Worm (Caenorhabditis elegans) whole organism, L2 larva: ENCODE measurements around the gene C05D11.8.
A peak's percentile ranks its signal among the peaks of the same experiment; 100 is the strongest.

Experiments used
- C34F6.9 ChIP-seq: fragments of 150-350 bp; optimal IDR thresholded peaks from 2 replicates; lab custom pipeline; 2014; ENCODE audit warnings: missing biosample characterization, missing genetic modification characterization
- F13H6.1 ChIP-seq: sonication (generic microtip); optimal IDR thresholded peaks from 2 replicates; lab custom pipeline; 2016; ENCODE audit warnings: missing genetic modification characterization, missing compliant biosample characterization
- R02D3.7 ChIP-seq: fragments of 150-350 bp; optimal IDR thresholded peaks from 2 replicates; lab custom pipeline; 2014; ENCODE audit warnings: missing biosample characterization, missing genetic modification characterization
- Y55F3AM.14 ChIP-seq: fragments of 200-800 bp; sonication (Bioruptor generic); optimal IDR thresholded peaks from 2 replicates; lab custom pipeline; 2018; ENCODE audit warnings: mild to moderate bottlenecking, missing genetic modification characterization, missing compliant biosample characterization
- ZK546.5 ChIP-seq: sonication (generic microtip); optimal IDR thresholded peaks from 2 replicates; lab custom pipeline; 2017; ENCODE audit warnings: missing biosample characterization, missing genetic modification characterization
- alr-1 ChIP-seq: fragments of 150-350 bp; optimal IDR thresholded peaks from 2 replicates; lab custom pipeline; 2014; ENCODE audit warnings: missing biosample characterization, missing genetic modification characterization
- aly-2 ChIP-seq: fragments of 150-350 bp; optimal IDR thresholded peaks from 2 replicates; lab custom pipeline; 2014; ENCODE audit warnings: missing biosample characterization, missing genetic modification characterization
- ama-1 ChIP-seq: fragments of 150-350 bp; optimal IDR thresholded peaks from 2 replicates; lab custom pipeline; 2018; ENCODE audit warnings: inconsistent platforms
- blmp-1 ChIP-seq: sonication (generic microtip); optimal IDR thresholded peaks from 2 replicates; lab custom pipeline; 2017; ENCODE audit warnings: missing genetic modification characterization, mild to moderate bottlenecking, missing compliant biosample characterization, antibody characterized with exemption, moderate library complexity; ENCODE audit not compliant: insufficient read depth
- ceh-16 ChIP-seq: fragments of 150-350 bp; optimal IDR thresholded peaks from 2 replicates; lab custom pipeline; 2014; ENCODE audit warnings: missing biosample characterization, missing genetic modification characterization
- ceh-82 ChIP-seq: fragments of 150-350 bp; optimal IDR thresholded peaks from 2 replicates; lab custom pipeline; 2014; ENCODE audit warnings: missing biosample characterization, missing genetic modification characterization
- crh-2 ChIP-seq: sonication (generic microtip); optimal IDR thresholded peaks from 2 replicates; lab custom pipeline; 2017; ENCODE audit warnings: missing biosample characterization, missing genetic modification characterization
- dmd-4 ChIP-seq: sonication (generic microtip); optimal IDR thresholded peaks from 2 replicates; lab custom pipeline; 2017; ENCODE audit warnings: missing biosample characterization, missing genetic modification characterization
- egl-27 ChIP-seq: sonication (generic microtip); optimal IDR thresholded peaks from 3 replicates; lab custom pipeline; 2017; ENCODE audit warnings: missing biosample characterization, missing genetic modification reagents, missing genetic modification characterization
- elt-1 ChIP-seq: fragments of 150-350 bp; optimal IDR thresholded peaks from 2 replicates; lab custom pipeline; 2014; ENCODE audit warnings: missing biosample characterization, missing genetic modification characterization
- elt-3 ChIP-seq: sonication (generic microtip); optimal IDR thresholded peaks from 2 replicates; lab custom pipeline; 2017; ENCODE audit warnings: missing biosample characterization, missing genetic modification characterization
- fos-1 ChIP-seq: fragments of 150-350 bp; optimal IDR thresholded peaks from 2 replicates; lab custom pipeline; 2014; ENCODE audit warnings: missing biosample characterization, missing genetic modification characterization
- gmeb-1 ChIP-seq: fragments of 150-350 bp; optimal IDR thresholded peaks from 2 replicates; lab custom pipeline; 2014; ENCODE audit warnings: missing biosample characterization, missing genetic modification characterization
- lin-11 ChIP-seq: fragments of 150-350 bp; sonication (generic microtip); optimal IDR thresholded peaks from 2 replicates; lab custom pipeline; 2014; ENCODE audit warnings: missing biosample characterization, missing genetic modification characterization, inconsistent platforms, mixed read lengths
- lin-13 ChIP-seq: fragments of 150-350 bp; optimal IDR thresholded peaks from 2 replicates; lab custom pipeline; 2014; ENCODE audit warnings: missing biosample characterization, missing genetic modification reagents, missing genetic modification characterization
- lin-39 ChIP-seq: fragments of 150-350 bp; optimal IDR thresholded peaks from 2 replicates; lab custom pipeline; 2014; ENCODE audit warnings: missing biosample characterization, missing genetic modification reagents, missing genetic modification characterization
- lsy-2 ChIP-seq, 2 experiments: fragments of 150-350 bp in 1 of 2; sonication (generic microtip) in 1 of 2; optimal IDR thresholded peaks; 2 replicates each; lab custom pipeline; 2014 to 2017; ENCODE audit warnings: missing biosample characterization in 2 of 2, missing genetic modification characterization in 2 of 2
- mab-5 ChIP-seq: fragments of 150-350 bp; optimal IDR thresholded peaks from 2 replicates; lab custom pipeline; 2014; ENCODE audit warnings: missing biosample characterization, missing genetic modification characterization
- mbf-1 ChIP-seq: sonication (generic microtip); optimal IDR thresholded peaks from 2 replicates; lab custom pipeline; 2017; ENCODE audit warnings: missing biosample characterization, missing genetic modification characterization
- mdl-1 ChIP-seq, 2 experiments: fragments of 150-350 bp in 1 of 2; sonication (generic microtip) in 1 of 2; optimal IDR thresholded peaks; 2 replicates each; lab custom pipeline; 2017; ENCODE audit warnings: missing biosample characterization in 2 of 2, missing genetic modification characterization in 2 of 2
- nhr-10 ChIP-seq: sonication (generic microtip); optimal IDR thresholded peaks from 2 replicates; lab custom pipeline; 2017; ENCODE audit warnings: missing biosample characterization, missing genetic modification characterization
- nhr-11 ChIP-seq: fragments of 150-350 bp; optimal IDR thresholded peaks from 2 replicates; lab custom pipeline; 2014; ENCODE audit warnings: missing biosample characterization, missing genetic modification characterization
- nhr-12 ChIP-seq: fragments of 150-350 bp; optimal IDR thresholded peaks from 2 replicates; lab custom pipeline; 2014; ENCODE audit warnings: missing biosample characterization, missing genetic modification characterization
- nhr-129 ChIP-seq: fragments of 150-350 bp; optimal IDR thresholded peaks from 2 replicates; lab custom pipeline; 2014; ENCODE audit warnings: missing biosample characterization, missing genetic modification characterization
- nhr-21 ChIP-seq: fragments of 150-350 bp; optimal IDR thresholded peaks from 2 replicates; lab custom pipeline; 2014; ENCODE audit warnings: missing biosample characterization, missing genetic modification characterization
- nhr-23 ChIP-seq: fragments of 150-350 bp; optimal IDR thresholded peaks from 2 replicates; lab custom pipeline; 2014; ENCODE audit warnings: missing biosample characterization, missing genetic modification reagents, missing genetic modification characterization
- nhr-237 ChIP-seq: fragments of 150-350 bp; optimal IDR thresholded peaks from 2 replicates; lab custom pipeline; 2014; ENCODE audit warnings: missing biosample characterization, missing genetic modification characterization
- nhr-25 ChIP-seq: fragments of 150-350 bp; sonication (generic microtip); optimal IDR thresholded peaks from 3 replicates; lab custom pipeline; 2014; ENCODE audit warnings: missing biosample characterization, missing genetic modification characterization
- nhr-6 ChIP-seq: fragments of 150-350 bp; optimal IDR thresholded peaks from 2 replicates; lab custom pipeline; 2014; ENCODE audit warnings: missing biosample characterization, missing genetic modification characterization
- nhr-77 ChIP-seq: fragments of 150-350 bp; optimal IDR thresholded peaks from 2 replicates; lab custom pipeline; 2014; ENCODE audit warnings: missing biosample characterization, missing genetic modification characterization
- peb-1 ChIP-seq: fragments of 150-350 bp; optimal IDR thresholded peaks from 2 replicates; lab custom pipeline; 2014; ENCODE audit warnings: missing biosample characterization, missing genetic modification characterization
- sem-4 ChIP-seq: fragments of 150-350 bp; optimal IDR thresholded peaks from 2 replicates; lab custom pipeline; 2014; ENCODE audit warnings: missing biosample characterization, missing genetic modification reagents, missing genetic modification characterization
- skn-1 ChIP-seq: sonication (generic microtip); optimal IDR thresholded peaks from 2 replicates; lab custom pipeline; 2017; ENCODE audit warnings: missing biosample characterization, missing genetic modification characterization
- sma-3 ChIP-seq: sonication (generic microtip); optimal IDR thresholded peaks from 2 replicates; lab custom pipeline; 2016; ENCODE audit warnings: missing genetic modification reagents, missing genetic modification characterization, missing compliant biosample characterization
- sma-9 ChIP-seq, 2 experiments: fragments of 150-350 bp in 1 of 2; sonication (generic microtip) in 1 of 2; optimal IDR thresholded peaks; 2 replicates each; lab custom pipeline; 2014 to 2016; ENCODE audit warnings: missing genetic modification characterization in 2 of 2, mild to moderate bottlenecking in 1 of 2, missing biosample characterization in 1 of 2, missing compliant biosample characterization in 1 of 2, missing genetic modification reagents in 1 of 2, moderate library complexity in 1 of 2
- snpc-4 ChIP-seq: fragments of 150-350 bp; optimal IDR thresholded peaks from 2 replicates; lab custom pipeline; 2014; ENCODE audit warnings: missing biosample characterization, missing genetic modification characterization
- unc-39 ChIP-seq: fragments of 150-350 bp; optimal IDR thresholded peaks from 2 replicates; lab custom pipeline; 2014; ENCODE audit warnings: missing biosample characterization, missing genetic modification characterization
- unc-55 ChIP-seq: fragments of 150-350 bp; sonication (generic microtip); optimal IDR thresholded peaks from 3 replicates; lab custom pipeline; 2014; ENCODE audit warnings: missing biosample characterization, missing genetic modification reagents, missing genetic modification characterization
- unc-62 ChIP-seq: fragments of 150-350 bp; optimal IDR thresholded peaks from 2 replicates; lab custom pipeline; 2014; ENCODE audit warnings: missing biosample characterization, missing genetic modification reagents, missing genetic modification characterization
- zag-1 ChIP-seq: fragments of 150-350 bp; optimal IDR thresholded peaks from 2 replicates; lab custom pipeline; 2014; ENCODE audit warnings: missing biosample characterization, missing genetic modification characterization
- ztf-1 ChIP-seq: fragments of 200-800 bp; sonication (Bioruptor generic); conservative IDR thresholded peaks from 2 replicates; pipeline ENCODE4 v1.3.6; 2022; ENCODE audit warnings: missing genetic modification characterization, missing compliant biosample characterization
- ztf-11 ChIP-seq: sonication (generic microtip); optimal IDR thresholded peaks from 2 replicates; lab custom pipeline; 2017; ENCODE audit warnings: missing biosample characterization, missing genetic modification characterization
- ztf-4 ChIP-seq: fragments of 150-350 bp; optimal IDR thresholded peaks from 2 replicates; lab custom pipeline; 2014; ENCODE audit warnings: missing biosample characterization, missing genetic modification characterization

Gene C05D11.8

DNA sequence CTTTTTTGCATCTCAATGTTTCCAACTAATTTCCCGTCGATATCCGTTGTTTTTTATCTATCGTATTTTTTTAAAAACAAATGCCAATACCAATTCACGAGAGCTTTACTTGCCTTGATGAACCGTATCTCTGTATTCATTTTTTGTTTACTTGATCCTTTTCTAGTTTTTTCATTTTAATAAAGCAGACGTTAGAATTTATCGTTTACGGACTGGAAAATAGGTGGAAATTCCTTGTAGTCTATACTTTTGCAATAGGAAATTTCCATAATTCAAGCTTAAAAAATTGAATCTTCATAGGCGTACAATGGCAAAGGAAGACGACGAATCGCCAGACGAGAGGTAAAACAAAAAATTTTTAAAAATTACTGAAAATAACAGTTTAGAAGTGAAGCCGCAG is 32.7 kb upstream of the C05D11.8 start, which contains the start of gene algn-1:
Gene algn-1, plus strand, starts transcription at position 301 of the 400 bp plus-strand sequence.
- TF ChIP-seq R02D3.7 (tag; lab: Kevin White, UChicago) (no peak), ceh-82 (tag; lab: Kevin White, UChicago) (no peak), lin-13 (no peak), nhr-23 (tag; lab: Kevin White, UChicago) (no peak), nhr-237 (tag; lab: Kevin White, UChicago) (no peak), sem-4 (tag; lab: Kevin White, UChicago) (no peak), mdl-1 (tag; optimal IDR thresholded peaks at IDR 0.05; lab: Kevin White, UChicago) (no peak), peb-1 (no peak), lin-39 (tag; lab: Kevin White, UChicago) (no peak), nhr-77 (no peak)

ce11 chrIII:6454183-6454582 is 27.1 kb upstream of the C05D11.8 start, which contains the start of gene jhdm-1:
TSS of gene jhdm-1 (plus strand) at chrIII:6454483.
- TF ChIP-seq F13H6.1 (tag; lab: Kevin White, UChicago) (no peak), peb-1 (no peak), unc-55 (GFP tag; lab: Kevin White, UChicago) (no peak)
- TF ChIP-seq, all 48 proteins: peak for 0

- TF ChIP-seq dmd-4 (no peak), C34F6.9 (tag; lab: Kevin White, UChicago) (peak; percentile 85), lin-13 (peak; percentile 88), nhr-21 (tag; lab: Kevin White, UChicago) (peak; percentile 62), nhr-23 (tag; lab: Kevin White, UChicago) (no peak), unc-55 (GFP tag; lab: Kevin White, UChicago) (peak; percentile 95), mbf-1 (tag; lab: Kevin White, UChicago) (no peak), alr-1 (tag; lab: Kevin White, UChicago) (no peak), mdl-1 (tag; optimal IDR thresholded peaks at IDR 0.05; lab: Kevin White, UChicago) (peak; percentile 20 to 55), nhr-10 (tag; lab: Kevin White, UChicago) (no peak), lin-39 (tag; lab: Kevin White, UChicago) (no peak), nhr-129 (tag; lab: Kevin White, UChicago) (peak; percentile 94), nhr-25 (tag; lab: Kevin White, UChicago) (peak; percentile 78), elt-3 (no peak), nhr-12 (no peak), sem-4 (tag; lab: Kevin White, UChicago) (peak; percentile 90), nhr-77 (no peak), unc-39 (no peak), F13H6.1 (tag; lab: Kevin White, UChicago) (peak; percentile 84), mab-5 (tag; lab: Kevin White, UChicago) (peak; percentile 33), Y55F3AM.14 (GFP tag; lab: Kevin White, UChicago) (peak; percentile 37), nhr-6 (peak; percentile 71), fos-1 (tag; lab: Kevin White, UChicago) (peak; percentile 86), lsy-2 (tag; optimal IDR thresholded peaks at IDR 0.05; lab: Kevin White, UChicago) (peak; percentile 48 to 93), ama-1 (lab: Kevin White, UChicago) (no peak), peb-1 (no peak), snpc-4 (tag; lab: Kevin White, UChicago) (peak; percentile 41), ZK546.5 (tag; lab: Kevin White, UChicago) (no peak), lin-11 (tag; lab: Kevin White, UChicago) (peak; percentile 67), blmp-1 (tag; lab: Kevin White, UChicago) (peak; percentile 89), sma-9 (GFP tag; optimal IDR thresholded peaks at IDR 0.05; lab: Kevin White, UChicago) (peak; percentile 83), sma-9 (tag; optimal IDR thresholded peaks at IDR 0.05; lab: Kevin White, UChicago) (no peak), ztf-1 (GFP tag; lab: Robert Waterston, UW) (no peak), elt-1 (tag; lab: Kevin White, UChicago) (no peak), nhr-237 (tag; lab: Kevin White, UChicago) (no peak), gmeb-1 (tag; lab: Kevin White, UChicago) (peak; percentile 77), ceh-16 (peak; percentile 4), unc-62 (GFP tag; lab: Kevin White, UChicago) (no peak), skn-1 (peak; percentile 69), sma-3 (peak; percentile 80), egl-27 (peak; percentile 65), ztf-11 (tag; lab: Kevin White, UChicago) (no peak), ztf-4 (tag; lab: Kevin White, UChicago) (peak; percentile 83), crh-2 (tag; lab: Kevin White, UChicago) (peak; percentile 82), R02D3.7 (tag; lab: Kevin White, UChicago) (no peak), ceh-82 (tag; lab: Kevin White, UChicago) (no peak), nhr-11 (tag; lab: Kevin White, UChicago) (no peak), aly-2 (peak; percentile 17), zag-1 (tag; lab: Kevin White, UChicago) (peak; percentile 66)
Observed at ce11 chrIII:6453665-6454064, 26.6 kb upstream of the C05D11.8 start.
